Fruit fly (Drosophila melanogaster): ENCODE measurements around the gene pasha.
A peak's percentile ranks its signal among the peaks of the same experiment; 100 is the strongest.

Gene pasha

DNA sequence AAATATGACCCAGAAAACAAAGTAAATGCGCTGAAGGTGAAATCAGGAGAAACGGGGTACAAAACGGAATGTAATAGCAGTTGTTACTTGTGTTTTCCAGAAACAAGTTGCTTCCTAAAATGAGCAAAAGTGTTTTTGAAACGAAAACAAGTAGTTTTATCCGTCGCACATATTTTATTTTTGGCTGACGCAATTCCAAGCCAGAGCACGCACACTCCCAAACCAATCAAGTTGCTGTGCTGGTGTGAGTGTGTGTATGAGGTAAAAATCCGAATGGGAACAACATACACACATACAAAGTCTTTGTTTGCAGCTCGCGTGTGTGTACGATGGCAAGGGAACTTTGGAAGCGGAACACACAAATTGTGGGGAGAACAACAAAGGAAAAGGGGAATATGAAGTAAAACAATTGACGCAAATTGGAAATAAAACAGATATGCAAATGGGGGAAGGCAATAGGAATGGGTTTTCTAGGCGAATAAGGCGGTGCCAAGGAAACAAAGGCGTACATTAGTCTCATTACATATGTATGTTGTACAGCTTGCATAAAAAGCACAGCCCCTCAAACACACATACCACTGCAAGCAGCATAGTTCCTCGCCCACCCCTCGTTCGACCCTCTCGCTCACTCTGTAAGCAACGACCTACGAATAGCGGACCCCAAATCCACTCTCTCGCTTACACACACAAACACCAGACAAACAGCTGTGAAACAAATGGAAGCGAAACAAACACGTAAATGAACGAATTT, 9.2 kb upstream of the pasha start (continued):
- TF ChIP-seq CG7987 (GFP tag; optimal IDR thresholded peaks at IDR 0.05) (no peak), CkIIα-i1 (GFP tag; IDR thresholded peaks at IDR 0.05) (no peak), MESR4 (GFP tag; optimal IDR thresholded peaks at IDR 0.05) (peak; percentile 19), HLHmδ (GFP tag; optimal IDR thresholded peaks at IDR 0.05) (peak; percentile 65), Med (GFP tag) (peak; percentile 89), CG8290 (GFP tag; optimal IDR thresholded peaks at IDR 0.05) (no peak), CG8290 (tag; optimal IDR thresholded peaks at IDR 0.05) (peak in 1 of 2 experiments; percentile 54), HmgZ (tag; optimal IDR thresholded peaks at IDR 0.05) (peak; percentile 41), lab (GFP tag; optimal IDR thresholded peaks at IDR 0.05) (peak; percentile 47), CG34376 (GFP tag; optimal IDR thresholded peaks at IDR 0.05) (peak; percentile 66), mirr (GFP tag; optimal IDR thresholded peaks at IDR 0.05) (peak; percentile 32), sens (GFP tag) (peak; percentile 76), Fer1 (GFP tag; optimal IDR thresholded peaks at IDR 0.05) (peak; percentile 13), NfI (GFP tag; optimal IDR thresholded peaks at IDR 0.05) (peak; percentile 8), CG10366 (GFP tag; IDR thresholded peaks at IDR 0.05) (no peak), lov (optimal IDR thresholded peaks at IDR 0.05) (no peak), lov (GFP tag; IDR thresholded peaks at IDR 0.05) (no peak), nmo (GFP tag; optimal IDR thresholded peaks at IDR 0.05) (peak; percentile 13), z (GFP tag; IDR thresholded peaks at IDR 0.05) (no peak), p53 (GFP tag; optimal IDR thresholded peaks at IDR 0.05) (no peak)

DNA sequence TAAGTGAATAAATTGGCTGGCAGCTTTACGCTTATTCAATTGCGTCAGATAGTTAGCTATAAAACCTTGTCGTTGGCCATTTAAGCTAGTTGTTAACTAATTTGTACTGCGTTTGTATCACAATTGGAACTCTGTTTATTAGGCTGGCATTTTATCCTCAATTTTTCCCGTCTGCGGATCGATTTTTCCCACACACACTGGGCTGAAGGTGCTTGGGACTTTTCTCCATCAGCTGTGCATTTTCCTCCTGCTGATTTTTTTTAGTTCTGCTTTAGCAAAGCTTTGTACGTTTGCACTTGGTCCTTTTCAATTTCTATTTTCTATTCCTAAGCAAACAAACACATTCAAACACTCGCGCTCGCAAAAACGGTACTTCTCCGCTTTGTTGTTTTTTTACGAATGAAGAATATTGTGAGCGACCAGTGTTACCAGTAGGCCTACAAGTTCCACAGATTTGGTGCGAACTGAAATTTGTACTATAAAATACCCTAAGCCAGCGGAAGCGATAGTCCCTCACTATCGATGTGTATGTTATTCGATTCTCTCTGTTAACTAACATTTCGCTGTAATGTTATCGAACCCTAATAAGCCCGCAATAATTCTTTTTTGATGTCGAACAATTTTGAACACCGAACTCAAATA, 8.2 kb upstream of the pasha start:
- TF ChIP-seq Hmr (GFP tag; optimal IDR thresholded peaks at IDR 0.05) (peak; percentile 73), CG34376 (GFP tag; optimal IDR thresholded peaks at IDR 0.05) (peak; percentile 70), CG32532 (GFP tag; IDR thresholded peaks at IDR 0.05) (no peak), B-H2 (GFP tag; optimal IDR thresholded peaks at IDR 0.05) (peak; percentile 72), NC2β (GFP tag; optimal IDR thresholded peaks at IDR 0.05) (peak; percentile 43), CG33213 (GFP tag; optimal IDR thresholded peaks at IDR 0.05) (peak; percentile 4), Bteb2 (GFP tag; optimal IDR thresholded peaks at IDR 0.05) (peak; percentile 10), Bgb (GFP tag; IDR thresholded peaks at IDR 0.05; ENCODE audit: partially characterized antibody) (no peak), run (tag; optimal IDR thresholded peaks at IDR 0.05) (no peak), Neu2 (GFP tag; optimal IDR thresholded peaks at IDR 0.05; ENCODE audit: borderline replicate concordance) (no peak), CG13894 (tag; optimal IDR thresholded peaks at IDR 0.05) (peak; percentile 85), Awh (GFP tag; IDR thresholded peaks at IDR 0.05) (no peak), exex (tag; optimal IDR thresholded peaks at IDR 0.05) (peak; percentile 8), CG4854 (GFP tag; optimal IDR thresholded peaks at IDR 0.05) (peak; percentile 15), en (GFP tag; optimal IDR thresholded peaks at IDR 0.05) (no peak), Mes4 (GFP tag; optimal IDR thresholded peaks at IDR 0.05) (peak; percentile 17), usp (GFP tag; optimal IDR thresholded peaks at IDR 0.05) (no peak), nerfin-1 (tag; optimal IDR thresholded peaks at IDR 0.05) (no peak), CG4328 (GFP tag; optimal IDR thresholded peaks at IDR 0.05) (peak; percentile 23), Med (GFP tag) (peak; percentile 98), trem (tag; optimal IDR thresholded peaks at IDR 0.05) (peak; percentile 77), ftz-f1 (GFP tag; optimal IDR thresholded peaks at IDR 0.05) (peak; percentile 18), dpn (GFP tag; optimal IDR thresholded peaks at IDR 0.05) (peak; percentile 31 to 40), tin (GFP tag; optimal IDR thresholded peaks at IDR 0.05) (peak; percentile 22), CG7745 (tag; optimal IDR thresholded peaks at IDR 0.05) (peak; percentile 22), Ets97D (GFP tag; optimal IDR thresholded peaks at IDR 0.05) (peak; percentile 69), CG11723 (GFP tag; optimal IDR thresholded peaks at IDR 0.05) (no peak), Mad (GFP tag; optimal IDR thresholded peaks at IDR 0.05) (peak; percentile 39), Fer3 (tag; optimal IDR thresholded peaks at IDR 0.05) (peak; percentile 55), al (GFP tag; IDR thresholded peaks at IDR 0.05) (no peak), kah (GFP tag; optimal IDR thresholded peaks at IDR 0.05) (peak; percentile 25)

Measured in whole organism, embryonic.